Worm (Caenorhabditis elegans) whole organism, L3 larva: Measurements from ENCODE around the gene efk-1.

ENCODE experiments used
- R02D3.7 ChIP-seq: fragments of 150-350 bp; optimal IDR thresholded peaks from 2 replicates; lab custom pipeline; 2014; ENCODE audit warnings: missing biosample characterization, missing genetic modification characterization
- ZK546.5 ChIP-seq: sonication (generic microtip); optimal IDR thresholded peaks from 2 replicates; lab custom pipeline; 2017; ENCODE audit warnings: missing biosample characterization, missing genetic modification characterization
- aly-2 ChIP-seq: fragments of 150-350 bp; optimal IDR thresholded peaks from 2 replicates; lab custom pipeline; 2014; ENCODE audit warnings: missing biosample characterization, missing genetic modification characterization
- ama-1 ChIP-seq: fragments of 150-350 bp; optimal IDR thresholded peaks from 2 replicates; lab custom pipeline; 2018
- ceh-16 ChIP-seq: sonication (generic microtip); optimal IDR thresholded peaks from 2 replicates; lab custom pipeline; 2017; ENCODE audit warnings: missing biosample characterization, missing genetic modification characterization
- ceh-28 ChIP-seq: fragments of 150-350 bp; optimal IDR thresholded peaks from 2 replicates; lab custom pipeline; 2014; ENCODE audit warnings: missing biosample characterization, missing genetic modification reagents, missing genetic modification characterization
- ceh-82 ChIP-seq: fragments of 150-350 bp; optimal IDR thresholded peaks from 2 replicates; lab custom pipeline; 2014; ENCODE audit warnings: missing biosample characterization, missing genetic modification characterization
- ceh-9 ChIP-seq: sonication (generic microtip); optimal IDR thresholded peaks from 2 replicates; lab custom pipeline; 2018; ENCODE audit warnings: missing biosample characterization, missing genetic modification characterization
- daf-12 ChIP-seq: fragments of 150-350 bp; optimal IDR thresholded peaks from 2 replicates; lab custom pipeline; 2014; ENCODE audit warnings: missing biosample characterization, missing genetic modification reagents, missing genetic modification characterization
- egl-27 ChIP-seq: sonication (generic microtip); optimal IDR thresholded peaks from 4 replicates; lab custom pipeline; 2017; ENCODE audit warnings: missing biosample characterization, missing genetic modification reagents, missing genetic modification characterization
- egl-5 ChIP-seq: fragments of 150-350 bp; optimal IDR thresholded peaks from 2 replicates; lab custom pipeline; 2017; ENCODE audit warnings: missing biosample characterization, missing genetic modification reagents, missing genetic modification characterization, inconsistent platforms
- elt-1 ChIP-seq: fragments of 150-350 bp; optimal IDR thresholded peaks from 2 replicates; lab custom pipeline; 2014; ENCODE audit warnings: missing biosample characterization, missing genetic modification characterization
- elt-2 ChIP-seq: sonication (generic microtip); optimal IDR thresholded peaks from 2 replicates; lab custom pipeline; 2016; ENCODE audit warnings: missing genetic modification reagents, mild to moderate bottlenecking, missing genetic modification characterization, missing compliant biosample characterization
- elt-3 ChIP-seq, 3 experiments: fragments of 150-350 bp in 1 of 3; sonication (generic microtip) in 2 of 3; optimal IDR thresholded peaks; 2 replicates in 2 of 3; 4 replicates in 1 of 3; lab custom pipeline; 2014 to 2017; ENCODE audit warnings: missing biosample characterization in 3 of 3, missing genetic modification characterization in 3 of 3
- eor-1 ChIP-seq, 2 experiments: fragments of 150-350 bp; optimal IDR thresholded peaks; 2 replicates each; lab custom pipeline; 2014 to 2018; ENCODE audit warnings: missing biosample characterization in 2 of 2, missing genetic modification characterization in 2 of 2
- fkh-10 ChIP-seq: sonication (generic microtip); optimal IDR thresholded peaks from 2 replicates; lab custom pipeline; 2017; ENCODE audit warnings: missing biosample characterization, missing genetic modification reagents, missing genetic modification characterization
- hmg-11 ChIP-seq: sonication (generic microtip); optimal IDR thresholded peaks from 2 replicates; lab custom pipeline; 2016; ENCODE audit warnings: missing genetic modification characterization, missing compliant biosample characterization
- lin-15B ChIP-seq: fragments of 150-350 bp; optimal IDR thresholded peaks from 2 replicates; lab custom pipeline; 2014; ENCODE audit warnings: missing biosample characterization, missing genetic modification characterization
- lin-39 ChIP-seq: fragments of 150-350 bp; optimal IDR thresholded peaks from 2 replicates; lab custom pipeline; 2018; ENCODE audit warnings: missing biosample characterization, missing genetic modification reagents, missing genetic modification characterization
- lsy-12 ChIP-seq: sonication (generic microtip); optimal IDR thresholded peaks from 2 replicates; lab custom pipeline; 2016; ENCODE audit warnings: mild to moderate bottlenecking, missing genetic modification characterization, missing compliant biosample characterization
- mdl-1 ChIP-seq: fragments of 150-350 bp; optimal IDR thresholded peaks from 2 replicates; lab custom pipeline; 2014; ENCODE audit warnings: missing biosample characterization, missing genetic modification characterization
- mml-1 ChIP-seq: fragments of 150-350 bp; sonication (generic microtip); optimal IDR thresholded peaks from 3 replicates; lab custom pipeline; 2014; ENCODE audit warnings: missing biosample characterization, missing genetic modification characterization
- nfya-1 ChIP-seq: sonication (generic microtip); optimal IDR thresholded peaks from 2 replicates; lab custom pipeline; 2017; ENCODE audit warnings: missing genetic modification characterization, mild to moderate bottlenecking, missing compliant biosample characterization, antibody characterized with exemption, moderate library complexity; ENCODE audit not compliant: insufficient read depth
- nhr-11 ChIP-seq: fragments of 150-350 bp; optimal IDR thresholded peaks from 2 replicates; lab custom pipeline; 2014; ENCODE audit warnings: missing biosample characterization, missing genetic modification characterization
- nhr-12 ChIP-seq: fragments of 150-350 bp; optimal IDR thresholded peaks from 2 replicates; lab custom pipeline; 2014; ENCODE audit warnings: missing biosample characterization, missing genetic modification characterization
- nhr-23 ChIP-seq: fragments of 150-350 bp; optimal IDR thresholded peaks from 2 replicates; lab custom pipeline; 2014; ENCODE audit warnings: missing biosample characterization, missing genetic modification reagents, missing genetic modification characterization
- nhr-237 ChIP-seq: fragments of 150-350 bp; optimal IDR thresholded peaks from 2 replicates; lab custom pipeline; 2014; ENCODE audit warnings: missing biosample characterization, missing genetic modification characterization
- nhr-25 ChIP-seq: sonication (generic microtip); optimal IDR thresholded peaks from 2 replicates; lab custom pipeline; 2017; ENCODE audit warnings: missing biosample characterization, missing genetic modification characterization
- nhr-28 ChIP-seq: fragments of 150-350 bp; optimal IDR thresholded peaks from 2 replicates; lab custom pipeline; 2014; ENCODE audit warnings: missing biosample characterization, missing genetic modification characterization
- nhr-43 ChIP-seq: sonication (generic microtip); optimal IDR thresholded peaks from 2 replicates; lab custom pipeline; 2016; ENCODE audit warnings: mild to moderate bottlenecking, missing genetic modification characterization, missing compliant biosample characterization; ENCODE audit not compliant: poor library complexity, severe bottlenecking
- nhr-67 ChIP-seq: fragments of 150-350 bp; optimal IDR thresholded peaks from 2 replicates; lab custom pipeline; 2014; ENCODE audit warnings: missing biosample characterization, missing genetic modification characterization
- nhr-76 ChIP-seq: fragments of 150-350 bp; sonication (generic microtip); optimal IDR thresholded peaks from 5 replicates; lab custom pipeline; 2014; ENCODE audit warnings: missing biosample characterization, missing genetic modification characterization
- pqm-1 ChIP-seq: fragments of 150-350 bp; optimal IDR thresholded peaks from 2 replicates; lab custom pipeline; 2017; ENCODE audit warnings: missing biosample characterization, missing genetic modification characterization, inconsistent platforms
- skn-1 ChIP-seq: fragments of 150-350 bp; optimal IDR thresholded peaks from 2 replicates; lab custom pipeline; 2014; ENCODE audit warnings: missing biosample characterization, missing genetic modification characterization
- snpc-4 ChIP-seq: fragments of 150-350 bp; optimal IDR thresholded peaks from 2 replicates; lab custom pipeline; 2014; ENCODE audit warnings: missing biosample characterization, missing genetic modification characterization
- tbx-2 ChIP-seq: sonication (generic microtip); optimal IDR thresholded peaks from 2 replicates; lab custom pipeline; 2016; ENCODE audit warnings: mild to moderate bottlenecking, missing genetic modification characterization, missing compliant biosample characterization
- unc-62 ChIP-seq: fragments of 150-350 bp; sonication (generic microtip); optimal IDR thresholded peaks from 4 replicates; lab custom pipeline; 2014; ENCODE audit warnings: missing biosample characterization, missing genetic modification reagents, missing genetic modification characterization
- zag-1 ChIP-seq: fragments of 150-350 bp; optimal IDR thresholded peaks from 2 replicates; lab custom pipeline; 2014; ENCODE audit warnings: missing biosample characterization, missing genetic modification characterization
- ztf-11 ChIP-seq: fragments of 150-350 bp; optimal IDR thresholded peaks from 2 replicates; lab custom pipeline; 2014; ENCODE audit warnings: missing biosample characterization, missing genetic modification characterization
- ztf-4 ChIP-seq: fragments of 150-350 bp; optimal IDR thresholded peaks from 2 replicates; lab custom pipeline; 2014; ENCODE audit warnings: missing biosample characterization, missing genetic modification characterization

The efk-1 gene

DNA sequence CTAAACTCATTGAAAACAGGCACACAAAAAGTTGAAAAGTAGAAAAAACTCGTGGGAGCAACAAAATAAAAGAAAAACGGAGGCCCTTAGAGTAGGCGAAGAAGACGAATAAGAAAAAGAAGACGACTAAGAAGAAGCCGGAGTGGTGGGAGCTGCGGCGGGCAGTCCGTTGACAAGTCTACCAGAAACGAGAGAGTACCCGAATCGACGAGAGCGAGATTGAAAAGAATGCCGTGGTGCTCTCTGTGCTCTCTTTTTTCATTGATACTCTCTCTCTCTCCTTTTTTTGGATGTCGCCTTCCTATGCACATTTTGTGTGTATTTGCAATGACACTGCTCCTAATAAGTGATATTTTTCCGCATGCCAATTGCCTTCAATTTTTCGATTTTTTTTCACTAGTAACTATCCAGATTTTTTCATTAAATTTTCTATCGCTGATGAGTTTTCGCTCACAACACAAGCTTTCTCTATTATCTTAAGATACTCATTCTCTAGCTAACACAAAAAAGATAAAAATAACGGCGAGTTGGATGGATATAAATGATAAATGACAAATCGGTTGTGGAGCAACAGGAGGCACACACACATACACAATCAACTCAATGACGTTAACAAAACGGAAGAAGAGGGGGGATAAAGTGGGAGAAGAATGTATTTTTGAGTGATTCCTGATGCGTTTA is 28.3 kb downstream of the efk-1 start:
- no peak for TF ChIP-seq pqm-1
- TF ChIP-seq mml-1 (tag; lab: Kevin White, UChicago): no peak
- peak; percentile 75 for TF ChIP-seq nfya-1 (tag; lab: Kevin White, UChicago)
- no peak for TF ChIP-seq ceh-16 (tag; lab: Kevin White, UChicago)
- no peak for TF ChIP-seq nhr-11
- TF ChIP-seq eor-1 (tag; optimal IDR thresholded peaks at IDR 0.05; lab: Kevin White, UChicago): no peak
- TF ChIP-seq ceh-9 (tag; lab: Kevin White, UChicago): no peak
- no peak for TF ChIP-seq elt-3 (tag; optimal IDR thresholded peaks at IDR 0.05; lab: Kevin White, UChicago)
- no peak for TF ChIP-seq egl-27 (tag; lab: Kevin White, UChicago)
- no peak for TF ChIP-seq nhr-237 (tag; lab: Kevin White, UChicago)
- no peak for TF ChIP-seq nhr-12
- TF ChIP-seq ztf-11 (tag; lab: Kevin White, UChicago): no peak
- TF ChIP-seq fkh-10 (GFP tag; lab: Kevin White, UChicago): no peak
- TF ChIP-seq snpc-4 (tag; lab: Kevin White, UChicago): peak; percentile 6
- TF ChIP-seq aly-2 (tag; lab: Kevin White, UChicago): no peak
- no peak for TF ChIP-seq R02D3.7
- peak; percentile 56 for TF ChIP-seq lin-39
- peak; percentile 45 for TF ChIP-seq egl-5 (tag; lab: Kevin White, UChicago)
- peak; percentile 51 for TF ChIP-seq hmg-11 (tag; lab: Kevin White, UChicago)
- no peak for TF ChIP-seq elt-2 (tag; lab: Kevin White, UChicago)

DNA sequence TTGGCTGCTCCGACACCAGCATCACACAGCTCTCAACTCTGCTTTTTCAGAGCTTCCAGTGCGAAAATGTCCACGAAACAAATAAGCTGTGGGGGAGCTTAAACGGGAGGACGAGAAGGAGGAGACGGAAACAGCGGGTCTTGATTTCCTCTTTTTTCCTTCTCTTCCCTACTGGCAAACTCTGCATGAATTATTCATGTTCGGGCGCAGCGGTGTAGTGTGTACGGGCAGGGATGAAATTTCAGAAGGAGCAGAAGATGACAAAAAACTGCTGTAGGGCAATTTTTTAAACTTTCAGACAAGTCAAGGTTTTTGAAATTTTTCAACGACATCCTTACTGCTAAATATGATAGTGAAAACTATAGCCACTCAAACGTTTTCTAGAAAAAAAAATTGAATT is 29.0 kb downstream of the efk-1 start:
- TF ChIP-seq egl-5 (tag; lab: Kevin White, UChicago): no peak
- peak; percentile 36 for TF ChIP-seq lin-39

DNA sequence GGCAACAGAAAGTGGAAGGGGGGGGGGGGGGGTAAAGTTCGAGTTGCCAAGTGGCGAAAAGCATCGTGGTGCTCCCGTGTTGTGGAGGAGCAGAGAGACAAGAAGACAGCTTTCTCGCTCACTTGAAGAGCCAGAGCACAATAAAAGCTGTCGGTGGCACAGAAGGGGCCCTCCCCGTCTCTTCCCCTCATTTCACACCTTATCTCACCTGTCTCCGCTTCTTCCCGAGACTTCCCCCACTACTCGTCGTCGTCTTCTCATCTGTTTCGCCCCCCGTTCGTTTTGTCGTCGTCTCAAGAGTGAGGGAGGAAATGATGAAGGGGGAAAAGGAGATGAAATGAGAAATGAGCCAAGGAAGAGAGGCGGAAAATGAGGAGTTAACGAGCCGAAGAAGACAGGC is 29.9 kb downstream of the efk-1 start:
- TF ChIP-seq mdl-1 (peak; percentile 29), egl-5 (tag; lab: Kevin White, UChicago) (peak; percentile 36), nhr-76 (tag; lab: Kevin White, UChicago) (no peak), lin-39 (peak; percentile 48), nhr-12 (no peak), nfya-1 (tag; lab: Kevin White, UChicago) (peak; percentile 26)

DNA sequence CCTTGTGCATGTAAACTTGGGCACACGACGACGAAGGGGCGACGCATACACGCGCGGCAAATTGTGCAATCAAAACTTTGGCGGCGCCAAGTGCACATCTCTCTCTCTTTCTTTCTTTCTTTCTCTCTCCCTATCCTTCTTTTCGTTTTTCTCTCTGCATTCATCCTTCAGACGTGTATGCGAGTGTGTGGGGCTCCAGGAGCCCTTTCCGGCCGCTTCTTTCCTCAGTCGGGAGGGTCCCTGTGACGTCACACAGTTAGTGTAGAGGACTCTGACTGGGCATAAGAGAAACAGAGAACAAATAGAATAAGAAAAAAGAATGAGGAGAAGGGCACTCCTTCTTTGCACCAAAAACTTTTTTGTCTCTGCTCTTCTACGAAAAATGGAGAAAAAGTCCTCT is 30.9 kb downstream of the efk-1 start:
- TF ChIP-seq egl-27 (tag; lab: Kevin White, UChicago) (no peak), nfya-1 (tag; lab: Kevin White, UChicago) (peak; percentile 89), nhr-12 (no peak), lsy-12 (tag; lab: Kevin White, UChicago) (peak; percentile 23), lin-15B (tag; lab: Kevin White, UChicago) (peak; percentile 36), ztf-11 (tag; lab: Kevin White, UChicago) (no peak), fkh-10 (GFP tag; lab: Kevin White, UChicago) (peak; percentile 92), ama-1 (lab: Kevin White, UChicago) (peak; percentile 10), hmg-11 (tag; lab: Kevin White, UChicago) (peak; percentile 47), nhr-67 (tag; lab: Kevin White, UChicago) (no peak), nhr-76 (tag; lab: Kevin White, UChicago) (no peak), elt-2 (tag; lab: Kevin White, UChicago) (no peak), aly-2 (tag; lab: Kevin White, UChicago) (no peak), nhr-28 (tag; lab: Kevin White, UChicago) (no peak), ztf-4 (tag; lab: Kevin White, UChicago) (no peak), ceh-28 (tag; lab: Kevin White, UChicago) (peak; percentile 14), nhr-43 (tag; lab: Kevin White, UChicago) (no peak), elt-1 (tag; lab: Kevin White, UChicago) (no peak), zag-1 (no peak), R02D3.7 (peak; percentile 28), lin-39 (peak; percentile 93), unc-62 (GFP tag; lab: Kevin White, UChicago) (peak; percentile 26), ceh-82 (peak; percentile 58), nhr-11 (no peak), tbx-2 (tag; lab: Kevin White, UChicago) (peak; percentile 50), daf-12 (tag; lab: Kevin White, UChicago) (no peak), nhr-23 (no peak), mml-1 (tag; lab: Kevin White, UChicago) (no peak), snpc-4 (tag; lab: Kevin White, UChicago) (peak; percentile 12), nhr-25 (no peak), ZK546.5 (tag; lab: Kevin White, UChicago) (no peak), ceh-16 (tag; lab: Kevin White, UChicago) (no peak), mdl-1 (peak; percentile 47), egl-5 (tag; lab: Kevin White, UChicago) (peak; percentile 49), skn-1 (tag; lab: Kevin White, UChicago) (no peak)
